Worm (Caenorhabditis elegans) whole organism, L4 larva: ENCODE results near the gene F46F2.5.

Source experiments
- F37D6.2 ChIP-seq: sonication (generic microtip); optimal IDR thresholded peaks from 2 replicates; lab custom pipeline; 2016; ENCODE audit warnings: mild to moderate bottlenecking, missing genetic modification characterization, missing compliant biosample characterization
- R02D3.7 ChIP-seq: fragments of 150-350 bp; sonication (generic microtip); optimal IDR thresholded peaks from 3 replicates; lab custom pipeline; 2014; ENCODE audit warnings: missing biosample characterization, missing genetic modification characterization
- T26A8.4 ChIP-seq: fragments of 200-800 bp; sonication (Bioruptor generic); IDR thresholded peaks from 2 replicates; pipeline ENCODE4 v1.3.6; 2022; ENCODE audit warnings: missing genetic modification characterization, missing compliant biosample characterization
- Y5F2A.4 ChIP-seq: fragments of 200-800 bp; sonication (Bioruptor generic); optimal IDR thresholded peaks from 2 replicates; lab custom pipeline; 2018; ENCODE audit warnings: mild to moderate bottlenecking, missing genetic modification characterization, missing compliant biosample characterization
- ZK337.2 ChIP-seq: fragments of 200-800 bp; sonication (Bioruptor generic); IDR thresholded peaks from 2 replicates; pipeline ENCODE4 v1.3.6; 2022; ENCODE audit warnings: missing genetic modification reagents, missing genetic modification characterization, missing compliant biosample characterization
- ama-1 ChIP-seq: fragments of 150-350 bp; optimal IDR thresholded peaks from 2 replicates; lab custom pipeline; 2014; ENCODE audit warnings: inconsistent platforms, mixed read lengths
- ceh-20 ChIP-seq: fragments of 200-800 bp; sonication (Bioruptor generic); IDR thresholded peaks from 2 replicates; pipeline ENCODE4 v1.3.6; 2022; ENCODE audit warnings: missing genetic modification reagents, missing genetic modification characterization, missing compliant biosample characterization
- ceh-32 ChIP-seq: sonication (generic microtip); optimal IDR thresholded peaks from 2 replicates; lab custom pipeline; 2016; ENCODE audit warnings: mild to moderate bottlenecking, missing genetic modification characterization, missing compliant biosample characterization; ENCODE audit not compliant: poor library complexity
- cey-2 ChIP-seq: sonication (generic microtip); optimal IDR thresholded peaks from 3 replicates; lab custom pipeline; 2017; ENCODE audit warnings: missing genetic modification characterization, mild to moderate bottlenecking, missing compliant biosample characterization, antibody characterized with exemption, borderline replicate concordance; ENCODE audit not compliant: insufficient read depth
- daf-12 ChIP-seq: fragments of 150-350 bp; optimal IDR thresholded peaks from 2 replicates; lab custom pipeline; 2014; ENCODE audit warnings: missing biosample characterization, missing genetic modification reagents, missing genetic modification characterization
- daf-19 ChIP-seq: fragments of 200-800 bp; sonication (Bioruptor generic); conservative IDR thresholded peaks from 2 replicates; pipeline ENCODE4 v1.3.6; 2022; ENCODE audit warnings: missing genetic modification characterization, missing compliant biosample characterization
- dmd-9 ChIP-seq: fragments of 200-800 bp; sonication (Bioruptor generic); IDR thresholded peaks from 2 replicates; pipeline ENCODE4 v1.3.6; 2022; ENCODE audit warnings: missing genetic modification reagents, missing genetic modification characterization, missing compliant biosample characterization
- dpl-1 ChIP-seq: fragments of 150-350 bp; optimal IDR thresholded peaks from 2 replicates; lab custom pipeline; 2014; ENCODE audit warnings: missing biosample characterization, missing genetic modification reagents, missing genetic modification characterization
- duxl-1 ChIP-seq: sonication (generic microtip); optimal IDR thresholded peaks from 2 replicates; lab custom pipeline; 2016; ENCODE audit warnings: mild to moderate bottlenecking, missing genetic modification characterization, moderate library complexity, missing compliant biosample characterization; ENCODE audit not compliant: poor library complexity
- egl-43 ChIP-seq: fragments of 200-800 bp; sonication (Bioruptor generic); IDR thresholded peaks from 2 replicates; pipeline ENCODE4 v1.3.6; 2022; ENCODE audit warnings: missing genetic modification reagents, missing genetic modification characterization, missing compliant biosample characterization
- fkh-10 ChIP-seq: fragments of 150-350 bp; optimal IDR thresholded peaks from 2 replicates; lab custom pipeline; 2014; ENCODE audit warnings: missing biosample characterization, missing genetic modification reagents, missing genetic modification characterization
- hlh-11 ChIP-seq: fragments of 200-800 bp; sonication (Bioruptor generic); optimal IDR thresholded peaks from 2 replicates; lab custom pipeline; 2018; ENCODE audit warnings: mild to moderate bottlenecking, missing genetic modification characterization, missing compliant biosample characterization
- hlh-30 ChIP-seq: sonication (generic microtip); optimal IDR thresholded peaks from 2 replicates; lab custom pipeline; 2017; ENCODE audit warnings: antibody characterized with exemption, mild to moderate bottlenecking, missing genetic modification characterization, missing compliant biosample characterization; ENCODE audit not compliant: insufficient read depth
- hmg-1.1 ChIP-seq: fragments of 200-800 bp; sonication (Bioruptor generic); IDR thresholded peaks from 2 replicates; pipeline ENCODE4 v1.3.6; 2022; ENCODE audit warnings: missing genetic modification reagents, missing genetic modification characterization, missing compliant biosample characterization
- lim-7 ChIP-seq: fragments of 200-800 bp; sonication (Bioruptor generic); IDR thresholded peaks from 2 replicates; pipeline ENCODE4 v1.3.6; 2022; ENCODE audit warnings: missing genetic modification characterization, missing compliant biosample characterization
- lin-1 ChIP-seq: fragments of 200-800 bp; sonication (Bioruptor generic); IDR thresholded peaks from 2 replicates; pipeline ENCODE4 v1.3.6; 2022; ENCODE audit warnings: missing genetic modification reagents, missing genetic modification characterization, missing compliant biosample characterization
- lin-29 ChIP-seq: fragments of 200-800 bp; sonication (Bioruptor generic); IDR thresholded peaks from 2 replicates; pipeline ENCODE4 v1.3.6; 2022; ENCODE audit warnings: missing genetic modification reagents, missing genetic modification characterization, missing compliant biosample characterization
- lin-39 ChIP-seq: fragments of 150-350 bp; optimal IDR thresholded peaks from 2 replicates; lab custom pipeline; 2014; ENCODE audit warnings: missing biosample characterization, missing genetic modification reagents, missing genetic modification characterization
- lsy-2 ChIP-seq, 2 experiments: fragments of 150-350 bp in 1 of 2; sonication (generic microtip) in 1 of 2; optimal IDR thresholded peaks; 2 replicates each; lab custom pipeline; 2014 to 2017; ENCODE audit warnings: missing biosample characterization in 2 of 2, missing genetic modification characterization in 2 of 2
- madf-9 ChIP-seq: fragments of 200-800 bp; sonication (Bioruptor generic); conservative IDR thresholded peaks from 2 replicates; pipeline ENCODE4 v1.3.6; 2022; ENCODE audit warnings: missing genetic modification reagents, missing genetic modification characterization, missing compliant biosample characterization
- mxl-2 ChIP-seq: fragments of 200-800 bp; sonication (Bioruptor generic); conservative IDR thresholded peaks from 2 replicates; pipeline ENCODE4 v1.3.6; 2022; ENCODE audit warnings: missing genetic modification reagents, missing genetic modification characterization, missing compliant biosample characterization
- mxl-3 ChIP-seq: fragments of 200-800 bp; sonication (Bioruptor generic); optimal IDR thresholded peaks from 2 replicates; lab custom pipeline; 2018; ENCODE audit warnings: mild to moderate bottlenecking, missing genetic modification characterization, missing compliant biosample characterization
- nhr-10 ChIP-seq: fragments of 150-350 bp; optimal IDR thresholded peaks from 2 replicates; lab custom pipeline; 2014; ENCODE audit warnings: missing biosample characterization, missing genetic modification characterization
- nhr-237 ChIP-seq: sonication (generic microtip); optimal IDR thresholded peaks from 2 replicates; lab custom pipeline; 2017; ENCODE audit warnings: missing biosample characterization, missing genetic modification characterization
- nhr-25 ChIP-seq: sonication (generic microtip); optimal IDR thresholded peaks from 2 replicates; lab custom pipeline; 2017; ENCODE audit warnings: missing genetic modification characterization, mild to moderate bottlenecking, missing compliant biosample characterization, antibody characterized with exemption, moderate library complexity, borderline replicate concordance; ENCODE audit not compliant: insufficient read depth
- nhr-41 ChIP-seq: fragments of 200-800 bp; sonication (Bioruptor generic); IDR thresholded peaks from 2 replicates; pipeline ENCODE4 v1.3.6; 2022; ENCODE audit warnings: missing genetic modification reagents, missing genetic modification characterization, missing compliant biosample characterization
- nhr-77 ChIP-seq: fragments of 150-350 bp; optimal IDR thresholded peaks from 2 replicates; lab custom pipeline; 2014; ENCODE audit warnings: missing biosample characterization, missing genetic modification characterization
- pha-4 ChIP-seq, 2 experiments: fragments of 150-350 bp in 1 of 2; fragments of 200-800 bp in 1 of 2; sonication (Bioruptor generic) in 1 of 2; IDR thresholded peaks in 1 of 2; optimal IDR thresholded peaks in 1 of 2; 2 replicates each; pipeline versions ENCODE4 v1.3.6 to Lab custom; 2014 to 2022; ENCODE audit warnings: missing genetic modification characterization in 2 of 2, missing genetic modification reagents in 2 of 2, missing biosample characterization in 1 of 2, missing compliant biosample characterization in 1 of 2
- set-16 ChIP-seq: fragments of 200-800 bp; sonication (Bioruptor generic); IDR thresholded peaks from 2 replicates; pipeline ENCODE4 v1.3.6; 2022; ENCODE audit warnings: missing genetic modification reagents, missing genetic modification characterization, missing compliant biosample characterization
- spr-1 ChIP-seq: sonication (generic microtip); optimal IDR thresholded peaks from 2 replicates; lab custom pipeline; 2016; ENCODE audit warnings: mild to moderate bottlenecking, missing genetic modification characterization, missing compliant biosample characterization
- spr-3 ChIP-seq: fragments of 200-800 bp; sonication (Bioruptor generic); optimal IDR thresholded peaks from 2 replicates; lab custom pipeline; 2018; ENCODE audit warnings: mild to moderate bottlenecking, missing genetic modification characterization, missing compliant biosample characterization
- tra-1 ChIP-seq: fragments of 200-800 bp; sonication (Bioruptor generic); IDR thresholded peaks from 2 replicates; pipeline ENCODE4 v1.3.6; 2022; ENCODE audit warnings: missing genetic modification reagents, missing genetic modification characterization, missing compliant biosample characterization
- unc-39 ChIP-seq: sonication (generic microtip); optimal IDR thresholded peaks from 2 replicates; lab custom pipeline; 2017; ENCODE audit warnings: missing biosample characterization, missing genetic modification characterization
- unc-62 ChIP-seq, 3 experiments: fragments of 150-350 bp in 1 of 3; sonication (generic microtip); optimal IDR thresholded peaks in 2 of 3; peaks in 1 of 3; 1 replicate in 1 of 3; 2 replicates in 2 of 3; lab custom pipeline; 2014 to 2017; ENCODE audit warnings: missing biosample characterization in 3 of 3, missing genetic modification characterization in 3 of 3, missing genetic modification reagents in 3 of 3, missing genotype in 1 of 3
- vab-7 ChIP-seq: fragments of 200-800 bp; sonication (Bioruptor generic); IDR thresholded peaks from 2 replicates; pipeline ENCODE4 v1.3.6; 2022; ENCODE audit warnings: missing genetic modification reagents, missing genetic modification characterization, missing compliant biosample characterization
- zfp-3 ChIP-seq: fragments of 200-800 bp; sonication (Bioruptor generic); conservative IDR thresholded peaks from 2 replicates; pipeline ENCODE4 v1.3.6; 2022; ENCODE audit warnings: missing genetic modification reagents, missing genetic modification characterization, missing compliant biosample characterization
- zip-11 ChIP-seq: fragments of 200-800 bp; sonication (Bioruptor generic); IDR thresholded peaks from 2 replicates; pipeline ENCODE4 v1.3.6; 2022; ENCODE audit warnings: missing genetic modification characterization, missing compliant biosample characterization
- zip-2 ChIP-seq: fragments of 150-350 bp; optimal IDR thresholded peaks from 2 replicates; lab custom pipeline; 2014; ENCODE audit warnings: missing biosample characterization, missing genetic modification characterization
- ztf-7 ChIP-seq: fragments of 150-350 bp; optimal IDR thresholded peaks from 2 replicates; lab custom pipeline; 2014; ENCODE audit warnings: missing biosample characterization, missing genetic modification characterization

The F46F2.5 gene

DNA sequence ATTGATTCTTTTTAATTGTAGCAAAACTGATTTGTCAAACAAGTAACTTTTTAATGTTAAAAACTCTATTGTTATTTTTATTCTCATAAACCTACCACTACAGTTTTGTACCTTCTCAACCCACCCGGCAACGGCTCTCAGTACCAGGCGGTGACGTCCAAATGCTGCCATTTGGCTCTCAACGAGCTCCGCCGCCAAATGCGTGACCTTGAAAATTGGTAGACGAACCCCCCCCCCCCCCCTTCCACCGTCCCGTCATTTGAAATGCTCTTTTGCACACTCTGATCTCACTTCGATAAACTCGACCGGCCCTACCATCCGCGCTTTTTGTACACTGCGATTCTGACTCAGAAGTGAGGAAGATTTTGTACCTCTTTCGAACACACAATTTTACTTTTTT is 46.2 kb downstream of the F46F2.5 start:
- TF ChIP-seq dpl-1 = no peak
- no peak for TF ChIP-seq spr-1 (tag; lab: Kevin White, UChicago)
- TF ChIP-seq dmd-9 (GFP tag; lab: Robert Waterston, UW) = 0 out of 2 replicates have a peak, but pooled peaks have one; percentile 38
- no peak for TF ChIP-seq Y5F2A.4
- TF ChIP-seq set-16 (GFP tag; lab: Robert Waterston, UW) = peak; percentile 60
- TF ChIP-seq, all 104 proteins: peak for 2

DNA sequence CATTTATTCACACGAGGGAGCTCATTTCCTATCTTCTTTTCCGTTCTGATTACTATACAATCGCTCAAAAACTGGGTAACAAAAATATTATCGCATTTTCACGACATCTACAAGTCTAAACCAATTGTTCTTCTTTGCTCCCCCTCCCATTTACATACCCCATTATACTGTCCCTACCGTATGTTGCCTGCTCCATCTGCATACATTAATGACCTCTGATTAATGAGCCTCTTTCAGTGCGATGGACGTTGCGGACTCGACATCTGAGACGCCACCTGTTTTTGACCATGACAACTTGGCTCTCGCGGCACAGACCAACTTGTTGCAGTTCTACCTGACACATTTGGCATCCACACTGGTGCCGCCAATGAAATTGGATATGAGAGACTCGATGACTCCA is 46.6 kb downstream of the F46F2.5 start, which contains the start of gene nhr-91:
Gene nhr-91, plus strand, starts transcription at position 232 of the 400 bp plus-strand sequence.
- TF ChIP-seq pha-4 (GFP tag; IDR thresholded peaks at IDR 0.05; lab: Robert Waterston, UW) (no peak), pha-4 (tag; optimal IDR thresholded peaks at IDR 0.05; lab: Kevin White, UChicago) (no peak), unc-62 (GFP tag; optimal IDR thresholded peaks at IDR 0.05 in 1 of 2; lab: Kevin White, UChicago) (peak in 1 of 2 experiments; percentile 60), unc-62 (tag; optimal IDR thresholded peaks at IDR 0.05; lab: Kevin White, UChicago) (no peak)

DNA sequence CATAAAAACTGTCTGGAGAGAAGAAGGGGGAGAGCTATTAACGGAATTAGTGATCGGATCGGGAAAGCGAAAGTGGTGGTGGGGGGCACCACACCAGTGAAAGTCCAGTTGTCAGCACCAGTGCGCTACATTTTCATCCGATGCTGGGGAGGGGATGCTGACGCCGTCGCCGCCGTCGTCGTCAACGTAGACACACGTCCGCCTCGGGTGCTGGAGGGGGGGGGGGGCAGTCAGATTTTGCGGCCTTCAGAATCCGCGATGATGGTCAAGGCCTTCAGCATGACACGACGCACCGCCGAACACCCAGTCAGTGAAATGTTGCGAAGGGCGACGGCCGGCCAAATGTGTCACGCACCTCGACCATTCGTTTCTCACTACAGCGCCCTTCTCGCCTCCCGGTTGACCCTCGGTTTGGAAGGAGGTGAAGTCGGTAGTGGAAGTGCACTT is 47.8 kb downstream of the F46F2.5 start:
- no peak for TF ChIP-seq tra-1 (GFP tag; lab: Robert Waterston, UW)
- TF ChIP-seq ama-1 (lab: Kevin White, UChicago) = no peak
- peak; percentile 69; the same call in 1 of the 2 replicates for TF ChIP-seq egl-43 (GFP tag; lab: Robert Waterston, UW)
- TF ChIP-seq zip-11 (GFP tag; lab: Robert Waterston, UW) = no peak
- no peak for TF ChIP-seq spr-3 (GFP tag; lab: Kevin White, UChicago)
- no peak for TF ChIP-seq R02D3.7 (tag; lab: Kevin White, UChicago)
- no peak for TF ChIP-seq nhr-77
- no peak for TF ChIP-seq T26A8.4
- TF ChIP-seq Y5F2A.4 = no peak
- TF ChIP-seq hlh-30 (tag; lab: Kevin White, UChicago) = peak; percentile 11
- no peak for TF ChIP-seq mxl-2 (GFP tag; lab: Robert Waterston, UW)
- TF ChIP-seq cey-2 = no peak
- TF ChIP-seq lsy-2 (tag; optimal IDR thresholded peaks at IDR 0.05; lab: Kevin White, UChicago) = no peak
- TF ChIP-seq fkh-10 (GFP tag; lab: Kevin White, UChicago) = no peak
- no peak for TF ChIP-seq nhr-237 (tag; lab: Kevin White, UChicago)
- TF ChIP-seq mxl-3 (GFP tag; lab: Kevin White, UChicago) = peak; percentile 48
- TF ChIP-seq madf-9 = no peak
- peak; percentile 65 for TF ChIP-seq hlh-11 (tag; lab: Kevin White, UChicago)
- peak in 1 of 2 experiments; percentile 54 for TF ChIP-seq unc-62 (GFP tag; optimal IDR thresholded peaks at IDR 0.05 in 1 of 2; lab: Kevin White, UChicago)
- no peak for TF ChIP-seq unc-62 (tag; optimal IDR thresholded peaks at IDR 0.05; lab: Kevin White, UChicago)
- TF ChIP-seq nhr-10 (tag; lab: Kevin White, UChicago) = no peak
- TF ChIP-seq lin-29 (GFP tag; lab: Robert Waterston, UW) = no peak
- no peak for TF ChIP-seq unc-39 (tag; lab: Kevin White, UChicago)
- TF ChIP-seq zfp-3 = no peak
- TF ChIP-seq ZK337.2 = no peak
- no peak for TF ChIP-seq nhr-41 (GFP tag; lab: Robert Waterston, UW)
- TF ChIP-seq vab-7 (GFP tag; lab: Robert Waterston, UW) = no peak
- TF ChIP-seq lim-7 (GFP tag; lab: Robert Waterston, UW) = no peak
- no peak for TF ChIP-seq lin-1 (GFP tag; lab: Robert Waterston, UW)
- no peak for TF ChIP-seq ceh-32
- peak; percentile 96 for TF ChIP-seq set-16 (GFP tag; lab: Robert Waterston, UW)
- no peak for TF ChIP-seq zip-2 (tag; lab: Kevin White, UChicago)
- no peak for TF ChIP-seq daf-12 (tag; lab: Kevin White, UChicago)
- TF ChIP-seq daf-19 (GFP tag; lab: Robert Waterston, UW) = no peak
- peak; percentile 87 for TF ChIP-seq nhr-25 (tag; lab: Kevin White, UChicago)
- no peak for TF ChIP-seq lin-39 (tag; lab: Kevin White, UChicago)
- no peak for TF ChIP-seq hmg-1.1
- no peak for TF ChIP-seq ztf-7 (tag; lab: Kevin White, UChicago)
- TF ChIP-seq ceh-20 (GFP tag; lab: Robert Waterston, UW) = no peak
- no peak for TF ChIP-seq duxl-1
- no peak for TF ChIP-seq F37D6.2 (tag; lab: Kevin White, UChicago)
